Worm (Caenorhabditis elegans): ENCODE results near the gene C01G10.10.
"Not testable (repeated sequence)": the region's sequence is repeated elsewhere in the genome, so short reads cannot be mapped to it uniquely, and the experiment has no call there.

The C01G10.10 gene

DNA sequence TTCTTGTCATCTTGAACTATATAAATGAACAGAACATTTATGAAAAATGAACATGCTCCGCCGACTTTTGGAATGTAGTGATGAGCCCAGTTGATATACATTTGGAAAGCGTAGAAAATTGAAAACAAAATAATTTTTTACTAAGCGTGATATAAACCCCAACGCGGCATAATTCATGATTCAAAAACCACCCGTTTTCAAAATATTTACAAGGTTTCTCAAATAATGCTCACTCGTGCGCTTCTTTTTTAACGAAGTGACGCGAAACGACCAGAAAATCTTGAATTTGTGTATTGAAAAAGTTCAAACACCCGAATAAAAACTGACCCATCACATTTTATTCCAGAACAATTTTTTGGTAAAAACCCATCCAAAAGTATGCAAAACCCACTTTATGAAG, 45.2 kb upstream of the C01G10.10 start, which contains the start of gene srj-27:
TSS of gene srj-27 (minus strand) at position 101 of the 400 bp plus-strand sequence.
- no peak for TF ChIP-seq nhr-237 (tag; optimal IDR thresholded peaks at IDR 0.05)
- no peak for TF ChIP-seq nhr-77 (tag; optimal IDR thresholded peaks at IDR 0.05)
- no peak for TF ChIP-seq nhr-23 (tag; optimal IDR thresholded peaks at IDR 0.05)
- no peak for TF ChIP-seq unc-39 (tag; optimal IDR thresholded peaks at IDR 0.05)
- TF ChIP-seq mml-1 (tag; optimal IDR thresholded peaks at IDR 0.05), result no peak
- no peak for TF ChIP-seq nhr-67 (tag; optimal IDR thresholded peaks at IDR 0.05)
- TF ChIP-seq lin-39 (tag; optimal IDR thresholded peaks at IDR 0.05), result no peak
- TF ChIP-seq nhr-25 (tag; optimal IDR thresholded peaks at IDR 0.05), result no peak
- TF ChIP-seq nfya-1 (tag; optimal IDR thresholded peaks at IDR 0.05; ENCODE audit: insufficient read depth), result no peak
- no peak for TF ChIP-seq eor-1 (tag; optimal IDR thresholded peaks at IDR 0.05)
- no peak for TF ChIP-seq elt-1 (tag; optimal IDR thresholded peaks at IDR 0.05)
- TF ChIP-seq ztf-11 (tag; optimal IDR thresholded peaks at IDR 0.05), result no peak
- TF ChIP-seq jun-1 (tag; optimal IDR thresholded peaks at IDR 0.05), result no peak

DNA sequence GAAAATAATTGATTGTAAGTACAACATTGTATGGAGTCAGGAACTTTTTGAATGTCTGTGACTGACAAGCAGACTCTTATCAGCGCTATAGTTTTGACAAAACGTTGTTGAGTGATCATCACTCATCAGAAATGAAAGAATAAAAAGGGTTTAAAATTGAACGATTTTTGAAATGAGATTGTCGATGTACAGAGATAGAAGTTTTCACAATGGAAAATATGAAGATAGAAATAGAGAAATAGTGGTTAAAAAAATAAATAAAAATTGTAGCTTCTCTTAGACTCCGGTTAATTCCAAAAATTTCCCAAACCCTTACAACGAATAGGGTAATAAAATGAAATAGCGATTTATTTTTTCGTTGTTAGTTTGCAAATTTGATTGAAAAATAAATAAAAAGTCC, 42.9 kb upstream of the C01G10.10 start, which contains the start of gene ugt-30:
TSS of gene ugt-30 (minus strand) at position 101 of the 400 bp plus-strand sequence.
- TF ChIP-seq ceh-16 (tag; optimal IDR thresholded peaks at IDR 0.05); sea-2 (GFP tag; optimal IDR thresholded peaks at IDR 0.05); ztf-4 (tag; optimal IDR thresholded peaks at IDR 0.05): not testable (repeated sequence)

- TF ChIP-seq aly-2 (tag; optimal IDR thresholded peaks at IDR 0.05) (no peak), nfya-1 (tag; optimal IDR thresholded peaks at IDR 0.05; ENCODE audit: insufficient read depth) (no peak), ceh-82 (tag; optimal IDR thresholded peaks at IDR 0.05) (no peak), ztf-11 (tag; optimal IDR thresholded peaks at IDR 0.05) (no peak), tbx-2 (tag; optimal IDR thresholded peaks at IDR 0.05) (no peak), ZK546.5 (tag; optimal IDR thresholded peaks at IDR 0.05) (no peak), ceh-9 (tag; optimal IDR thresholded peaks at IDR 0.05) (no peak), zag-1 (tag; optimal IDR thresholded peaks at IDR 0.05) (no peak), snpc-4 (tag; optimal IDR thresholded peaks at IDR 0.05) (no peak), nhr-77 (tag; optimal IDR thresholded peaks at IDR 0.05) (no peak), jun-1 (tag; optimal IDR thresholded peaks at IDR 0.05) (no peak), fkh-10 (GFP tag; optimal IDR thresholded peaks at IDR 0.05) (no peak), fos-1 (tag; optimal IDR thresholded peaks at IDR 0.05) (no peak)
Observed at ce11 chrV:15119517-15119916, 37.3 kb upstream of the C01G10.10 start, which contains the start of gene flor-1. Gene flor-1 (minus strand): TSS chrV:15119617.

- not testable (repeated sequence) for TF ChIP-seq nhr-12, mdl-1, nhr-76 (tag; optimal IDR thresholded peaks at IDR 0.05)
Observed at ce11 chrV:15115968-15116367, 33.7 kb upstream of the C01G10.10 start, which contains the start of gene T01G5.8. Gene T01G5.8 (plus strand): TSS chrV:15116268.

- TF ChIP-seq ceh-9 (tag; optimal IDR thresholded peaks at IDR 0.05) (no peak), aly-2 (tag; optimal IDR thresholded peaks at IDR 0.05) (no peak), snpc-4 (tag; optimal IDR thresholded peaks at IDR 0.05) (no peak), lsy-12 (tag; optimal IDR thresholded peaks at IDR 0.05) (no peak), elt-1 (tag; optimal IDR thresholded peaks at IDR 0.05) (no peak), skn-1 (tag; optimal IDR thresholded peaks at IDR 0.05) (no peak), fkh-10 (GFP tag; optimal IDR thresholded peaks at IDR 0.05) (no peak), lin-39 (tag; optimal IDR thresholded peaks at IDR 0.05) (no peak), tbx-2 (tag; optimal IDR thresholded peaks at IDR 0.05) (no peak), pqm-1 (tag; optimal IDR thresholded peaks at IDR 0.05) (no peak), ama-1 (optimal IDR thresholded peaks at IDR 0.05) (no peak), ztf-11 (tag; optimal IDR thresholded peaks at IDR 0.05) (no peak), nhr-23 (tag; optimal IDR thresholded peaks at IDR 0.05) (no peak), nhr-43 (tag; optimal IDR thresholded peaks at IDR 0.05; ENCODE audit: poor library complexity, severe bottlenecking) (no peak)
Observed at ce11 chrV:15113992-15114391, 31.8 kb upstream of the C01G10.10 start, which contains the start of gene T01G5.6. Gene T01G5.6 (minus strand): TSS chrV:15114092.

- TF ChIP-seq nhr-67 (tag; optimal IDR thresholded peaks at IDR 0.05) (no peak), egl-27 (tag; optimal IDR thresholded peaks at IDR 0.05) (no peak), lsy-12 (tag; optimal IDR thresholded peaks at IDR 0.05) (no peak), eor-1 (tag; optimal IDR thresholded peaks at IDR 0.05) (no peak), ceh-28 (tag; optimal IDR thresholded peaks at IDR 0.05) (no peak), ztf-11 (tag; optimal IDR thresholded peaks at IDR 0.05) (no peak)
Observed at ce11 chrV:15111660-15112059, 29.4 kb upstream of the C01G10.10 start, which contains the start of gene T01G5.7. Gene T01G5.7 (plus strand): TSS chrV:15111960.
